Fruit fly (Drosophila melanogaster) whole organism, embryonic: ENCODE data around the gene pros.
A peak's percentile ranks its signal among the peaks of the same experiment; 100 is the strongest.

Experiments
- Abd-B ChIP-seq: fragments of 200-800 bp; sonication (Bioruptor generic); optimal IDR thresholded peaks from 2 replicates; lab custom pipeline; 2018; ENCODE audit warnings: missing biosample characterization, mild to moderate bottlenecking, missing genetic modification characterization, moderate library complexity
- BEAF-32 ChIP-seq: fragments of 200-800 bp; sonication (Bioruptor generic); optimal IDR thresholded peaks from 3 replicates; lab custom pipeline; 2017; ENCODE audit warnings: missing biosample characterization, missing genetic modification characterization, mild to moderate bottlenecking, moderate library complexity, missing genetic modification reagents
- CG10366 ChIP-seq: fragments of 200-800 bp; sonication (Bioruptor generic); IDR thresholded peaks from 2 replicates; pipeline ENCODE4 v1.3.6; 2022; ENCODE audit warnings: missing biosample characterization, missing genetic modification characterization
- CG10462 ChIP-seq: fragments of 200-800 bp; sonication (Bioruptor generic); optimal IDR thresholded peaks from 2 replicates; lab custom pipeline; 2016; ENCODE audit warnings: missing biosample characterization, missing genetic modification characterization
- CG11085 ChIP-seq: fragments of 200-800 bp; sonication (Bioruptor generic); IDR thresholded peaks from 2 replicates; pipeline ENCODE4 v1.3.6; 2022; ENCODE audit warnings: missing biosample characterization, missing genetic modification characterization
- CG11398 ChIP-seq: fragments of 200-800 bp; sonication (Bioruptor generic); optimal IDR thresholded peaks from 2 replicates; lab custom pipeline; 2016; ENCODE audit warnings: missing biosample characterization, missing genetic modification characterization
- CG12391 ChIP-seq: fragments of 200-800 bp; sonication (Bioruptor generic); optimal IDR thresholded peaks from 3 replicates; lab custom pipeline; 2018; ENCODE audit warnings: missing biosample characterization, mild to moderate bottlenecking, missing genetic modification characterization, moderate library complexity
- CG1529 ChIP-seq: fragments of 200-800 bp; sonication (Bioruptor generic); optimal IDR thresholded peaks from 3 replicates; lab custom pipeline; 2018; ENCODE audit warnings: missing biosample characterization, missing genetic modification characterization
- CG17328 ChIP-seq: fragments of 200-800 bp; sonication (Bioruptor generic); IDR thresholded peaks from 2 replicates; pipeline ENCODE4 v1.3.6; 2022; ENCODE audit warnings: missing biosample characterization, missing genetic modification characterization
- CG1792 ChIP-seq: fragments of 200-800 bp; sonication (Bioruptor generic); optimal IDR thresholded peaks from 2 replicates; lab custom pipeline; 2016; ENCODE audit warnings: missing biosample characterization, missing genetic modification characterization
- CG1832 ChIP-seq: fragments of 200-800 bp; sonication (Bioruptor generic); optimal IDR thresholded peaks from 2 replicates; lab custom pipeline; 2017; ENCODE audit warnings: missing biosample characterization, mild to moderate bottlenecking, missing genetic modification characterization, inconsistent platforms
- CG18619 ChIP-seq: fragments of 200-800 bp; sonication (Bioruptor generic); optimal IDR thresholded peaks from 3 replicates; lab custom pipeline; 2017; ENCODE audit warnings: missing biosample characterization, mild to moderate bottlenecking, missing genetic modification characterization
- CG2116 ChIP-seq: fragments of 200-800 bp; sonication (Bioruptor generic); optimal IDR thresholded peaks from 3 replicates; lab custom pipeline; 2018; ENCODE audit warnings: missing biosample characterization, mild to moderate bottlenecking, missing genetic modification characterization
- CG2202 ChIP-seq: fragments of 200-800 bp; sonication (Bioruptor generic); optimal IDR thresholded peaks from 2 replicates; lab custom pipeline; 2018; ENCODE audit warnings: missing biosample characterization, mild to moderate bottlenecking, missing genetic modification characterization
- CG2712 ChIP-seq: fragments of 200-800 bp; optimal IDR thresholded peaks from 3 replicates; lab custom pipeline; 2019; ENCODE audit warnings: missing biosample characterization, mild to moderate bottlenecking, missing genetic modification characterization, moderate library complexity
- CG4707 ChIP-seq: fragments of 200-800 bp; sonication (Bioruptor generic); optimal IDR thresholded peaks from 2 replicates; lab custom pipeline; 2018; ENCODE audit warnings: missing biosample characterization, mild to moderate bottlenecking, missing genetic modification characterization, moderate library complexity
- CG4730 ChIP-seq: fragments of 200-800 bp; sonication (Bioruptor generic); IDR thresholded peaks from 2 replicates; pipeline ENCODE4 v1.3.6; 2022; ENCODE audit warnings: missing biosample characterization, missing genetic modification characterization
- CG5245 ChIP-seq: fragments of 200-800 bp; sonication (Bioruptor generic); optimal IDR thresholded peaks from 3 replicates; lab custom pipeline; 2016; ENCODE audit warnings: missing biosample characterization, missing genetic modification characterization
- CG5953 ChIP-seq: fragments of 200-800 bp; sonication (Bioruptor generic); IDR thresholded peaks from 2 replicates; pipeline ENCODE4 v1.3.6; 2022; ENCODE audit warnings: missing biosample characterization, missing genetic modification characterization
- CG6272 ChIP-seq: fragments of 200-800 bp; sonication (Bioruptor generic); IDR thresholded peaks from 2 replicates; pipeline ENCODE4 v1.3.6; 2022; ENCODE audit warnings: missing biosample characterization, missing genetic modification characterization
- CG6791 ChIP-seq: fragments of 200-800 bp; sonication (Bioruptor generic); IDR thresholded peaks from 3 replicates; pipeline ENCODE4 v1.3.6; 2022; ENCODE audit warnings: missing biosample characterization, missing genetic modification characterization; ENCODE audit not compliant: partially characterized antibody
- CG6813 ChIP-seq: fragments of 200-800 bp; sonication (Bioruptor generic); optimal IDR thresholded peaks from 2 replicates; lab custom pipeline; 2017; ENCODE audit warnings: missing biosample characterization, missing genetic modification characterization, mild to moderate bottlenecking, moderate library complexity, missing genetic modification reagents
- CG7357 ChIP-seq: fragments of 200-800 bp; sonication (Bioruptor generic); IDR thresholded peaks from 3 replicates; pipeline ENCODE4 v1.3.6; 2022; ENCODE audit warnings: missing biosample characterization, missing genetic modification characterization
- CG9609 ChIP-seq: fragments of 200-800 bp; sonication (Bioruptor generic); optimal IDR thresholded peaks from 3 replicates; lab custom pipeline; 2016; ENCODE audit warnings: missing biosample characterization, missing genetic modification characterization
- CG9797 ChIP-seq: fragments of 200-800 bp; sonication (Bioruptor generic); optimal IDR thresholded peaks from 3 replicates; lab custom pipeline; 2018; ENCODE audit warnings: missing biosample characterization, mild to moderate bottlenecking, missing genetic modification characterization
- CG9932 ChIP-seq: fragments of 200-800 bp; sonication (Bioruptor generic); IDR thresholded peaks from 2 replicates; pipeline ENCODE4 v1.3.6; 2022; ENCODE audit warnings: missing biosample characterization, missing genetic modification characterization
- Chrac-16 ChIP-seq: fragments of 200-800 bp; sonication (Bioruptor generic); optimal IDR thresholded peaks from 3 replicates; lab custom pipeline; 2016; ENCODE audit warnings: missing biosample characterization, missing genetic modification characterization
- E2f2 ChIP-seq: fragments of 200-800 bp; sonication (Bioruptor generic); IDR thresholded peaks from 2 replicates; pipeline ENCODE4 v1.3.6; 2022; ENCODE audit warnings: missing biosample characterization, missing genetic modification characterization
- HLHmδ ChIP-seq: fragments of 200-800 bp; sonication (Bioruptor generic); optimal IDR thresholded peaks from 2 replicates; lab custom pipeline; 2018; ENCODE audit warnings: missing biosample characterization, mild to moderate bottlenecking, missing genetic modification characterization, moderate library complexity
- Meics ChIP-seq: fragments of 200-800 bp; sonication (Bioruptor generic); optimal IDR thresholded peaks from 2 replicates; lab custom pipeline; 2017; ENCODE audit warnings: missing biosample characterization, mild to moderate bottlenecking, missing genetic modification characterization
- Stat92E ChIP-seq, 3 experiments: fragments of >200 bp in 2 of 3; fragments of 200-800 bp in 1 of 3; sonication (Bioruptor generic) in 1 of 3; optimal IDR thresholded peaks; 2 replicates each; lab custom pipeline; 2017 to 2019; ENCODE audit warnings: missing biosample characterization in 3 of 3, missing genetic modification characterization in 3 of 3, mild to moderate bottlenecking in 1 of 3, moderate library complexity in 1 of 3
- ase ChIP-seq: fragments of 200-800 bp; sonication (Bioruptor generic); IDR thresholded peaks from 3 replicates; pipeline ENCODE4 v1.3.6; 2022; ENCODE audit warnings: missing biosample characterization, missing genetic modification characterization
- btn ChIP-seq: fragments of 200-800 bp; sonication (Bioruptor generic); optimal IDR thresholded peaks from 2 replicates; lab custom pipeline; 2016; ENCODE audit warnings: missing biosample characterization, missing genetic modification characterization
- chif ChIP-seq, 2 experiments: fragments of 200-800 bp; sonication (Bioruptor generic); optimal IDR thresholded peaks; 3 replicates each; lab custom pipeline; 2016; ENCODE audit warnings: missing biosample characterization in 2 of 2, missing genetic modification characterization in 2 of 2
- crc ChIP-seq: fragments of 200-800 bp; sonication (Bioruptor generic); optimal IDR thresholded peaks from 2 replicates; lab custom pipeline; 2016; ENCODE audit warnings: missing biosample characterization, missing genetic modification characterization
- croc ChIP-seq: fragments of 200-800 bp; sonication (Bioruptor generic); conservative IDR thresholded peaks from 3 replicates; pipeline ENCODE4 v1.3.6; 2022; ENCODE audit warnings: missing biosample characterization, missing genetic modification characterization
- dimm ChIP-seq: fragments of 200-800 bp; sonication (Bioruptor generic); IDR thresholded peaks from 2 replicates; pipeline ENCODE4 v1.3.6; 2022; ENCODE audit warnings: missing biosample characterization, missing genetic modification characterization
- disco-r ChIP-seq: fragments of 200-800 bp; sonication (Bioruptor generic); optimal IDR thresholded peaks from 2 replicates; lab custom pipeline; 2016; ENCODE audit warnings: missing biosample characterization, missing genetic modification characterization
- dmrt11E ChIP-seq: fragments of 200-800 bp; sonication (Bioruptor generic); optimal IDR thresholded peaks from 3 replicates; lab custom pipeline; 2018; ENCODE audit warnings: missing biosample characterization, mild to moderate bottlenecking, missing genetic modification characterization, moderate library complexity
- fd102C ChIP-seq: fragments of 200-800 bp; sonication (Bioruptor generic); optimal IDR thresholded peaks from 2 replicates; lab custom pipeline; 2018; ENCODE audit warnings: missing biosample characterization, mild to moderate bottlenecking, missing genetic modification characterization, moderate library complexity
- gce ChIP-seq: fragments of 200-800 bp; sonication (Bioruptor generic); IDR thresholded peaks from 3 replicates; pipeline ENCODE4 v1.3.6; 2022; ENCODE audit warnings: missing biosample characterization, missing genetic modification characterization
- her ChIP-seq: fragments of 200-800 bp; sonication (Bioruptor generic); optimal IDR thresholded peaks from 2 replicates; lab custom pipeline; 2016; ENCODE audit warnings: missing biosample characterization, missing genetic modification characterization
- jing ChIP-seq: fragments of 200-800 bp; sonication (Bioruptor generic); optimal IDR thresholded peaks from 2 replicates; lab custom pipeline; 2018; ENCODE audit warnings: missing biosample characterization, mild to moderate bottlenecking, missing genetic modification characterization
- jumu ChIP-seq: fragments of 200-800 bp; sonication (Bioruptor generic); optimal IDR thresholded peaks from 3 replicates; lab custom pipeline; 2016; ENCODE audit warnings: missing biosample characterization, missing genetic modification characterization
- nerfin-1 ChIP-seq: fragments of 200-800 bp; sonication (Bioruptor generic); optimal IDR thresholded peaks from 3 replicates; lab custom pipeline; 2019; ENCODE audit warnings: missing biosample characterization, mild to moderate bottlenecking, missing genetic modification characterization, moderate library complexity
- nmo ChIP-seq: fragments of 200-800 bp; sonication (Bioruptor generic); optimal IDR thresholded peaks from 2 replicates; lab custom pipeline; 2018; ENCODE audit warnings: missing biosample characterization, mild to moderate bottlenecking, missing genetic modification characterization, moderate library complexity
- p53 ChIP-seq: fragments of 200-800 bp; sonication (Bioruptor generic); optimal IDR thresholded peaks from 2 replicates; lab custom pipeline; 2016; ENCODE audit warnings: missing biosample characterization, missing genetic modification characterization
- stwl ChIP-seq: fragments of 200-800 bp; sonication (Bioruptor generic); optimal IDR thresholded peaks from 3 replicates; lab custom pipeline; 2018; ENCODE audit warnings: missing biosample characterization, mild to moderate bottlenecking, missing genetic modification characterization, moderate library complexity
- tx ChIP-seq: fragments of 200-800 bp; sonication (Bioruptor generic); optimal IDR thresholded peaks from 2 replicates; lab custom pipeline; 2016; ENCODE audit warnings: missing biosample characterization, missing genetic modification characterization
- yki ChIP-seq: fragments of >200 bp; optimal IDR thresholded peaks from 3 replicates; lab custom pipeline; 2018

pros gene

dm6 chr3R:11392805-11393204 lies 64.5 kb downstream of the pros start (continued):
- 0 out of 3 replicates have a peak, but pooled peaks have one; percentile 19 for TF ChIP-seq CG6791 (GFP tag; lab: Robert Waterston, UW)
- no peak for TF ChIP-seq BEAF-32 (GFP tag; lab: Kevin White, UChicago)
- TF ChIP-seq nmo (GFP tag; lab: Kevin White, UChicago), result peak; percentile 63
- TF ChIP-seq CG9932 (GFP tag; lab: Robert Waterston, UW), result 0 out of 2 replicates have a peak, but pooled peaks have one; percentile 28
- peak; percentile 71 for TF ChIP-seq CG1529 (GFP tag; lab: Kevin White, UChicago)
- TF ChIP-seq CG5953 (GFP tag; lab: Robert Waterston, UW), result peak; percentile 40; the same call in 1 of the 2 replicates
- no peak for TF ChIP-seq CG1792 (GFP tag; lab: Kevin White, UChicago)
- TF ChIP-seq ase (GFP tag; lab: Robert Waterston, UW), result peak; percentile 61; the same call in 2 of the 3 replicates
- peak; percentile 41; the same call in 1 of the 2 replicates for TF ChIP-seq CG6272 (GFP tag; lab: Robert Waterston, UW)
- peak; percentile 27 for TF ChIP-seq CG1832 (GFP tag; lab: Kevin White, UChicago)
- TF ChIP-seq tx (GFP tag; lab: Kevin White, UChicago), result peak; percentile 2
- no peak for TF ChIP-seq yki (lab: Kevin White, UChicago)
- TF ChIP-seq CG2202 (tag; lab: Kevin White, UChicago), result peak; percentile 76
- TF ChIP-seq Abd-B, result no peak
- peak; percentile 33 to 75 for TF ChIP-seq chif (GFP tag; optimal IDR thresholded peaks at IDR 0.05; lab: Kevin White, UChicago)
- TF ChIP-seq E2f2 (GFP tag; lab: Robert Waterston, UW), result no peak
- peak; percentile 73 for TF ChIP-seq CG18619 (GFP tag; lab: Kevin White, UChicago)
- TF ChIP-seq stwl (tag; lab: Kevin White, UChicago), result peak; percentile 93
- TF ChIP-seq dimm (GFP tag; lab: Robert Waterston, UW), result peak; percentile 40; the same call in 1 of the 2 replicates
- peak; percentile 42 for TF ChIP-seq CG10366 (GFP tag; lab: Robert Waterston, UW)
- TF ChIP-seq crc (GFP tag; lab: Kevin White, UChicago), result peak; percentile 44
- TF ChIP-seq dmrt11E, result peak; percentile 83
- TF ChIP-seq CG4730 (GFP tag; lab: Robert Waterston, UW), result peak; percentile 42; the same call in 1 of the 2 replicates
- peak; percentile 82 for TF ChIP-seq CG6813
- TF ChIP-seq CG9797 (GFP tag; lab: Kevin White, UChicago), result no peak
- TF ChIP-seq CG4707 (GFP tag; lab: Kevin White, UChicago), result peak; percentile 67
- TF ChIP-seq CG11085 (GFP tag; lab: Robert Waterston, UW), result 0 out of 2 replicates have a peak, but pooled peaks have one; percentile 47
- TF ChIP-seq jing (GFP tag; lab: Kevin White, UChicago), result peak; percentile 42
- TF ChIP-seq croc (GFP tag; lab: Robert Waterston, UW), result peak; percentile 49; the same call in 1 of the 3 replicates
- TF ChIP-seq nerfin-1, result no peak
- peak; percentile 30 for TF ChIP-seq CG10462 (GFP tag; lab: Kevin White, UChicago)
- peak; percentile 60 for TF ChIP-seq Meics (GFP tag; lab: Kevin White, UChicago)
- peak; percentile 61 for TF ChIP-seq p53
- peak; percentile 91 for TF ChIP-seq fd102C (GFP tag; lab: Kevin White, UChicago)
- TF ChIP-seq CG2712, result no peak
- peak; percentile 41 for TF ChIP-seq disco-r (GFP tag; lab: Kevin White, UChicago)
- 0 out of 3 replicates have a peak, but pooled peaks have one; percentile 31 for TF ChIP-seq CG7357 (GFP tag; lab: Robert Waterston, UW)
- TF ChIP-seq CG9609 (GFP tag; lab: Kevin White, UChicago), result peak; percentile 24
- peak; percentile 15 for TF ChIP-seq jumu
- TF ChIP-seq CG17328 (GFP tag; lab: Robert Waterston, UW), result peak; percentile 82
- TF ChIP-seq HLHmδ (GFP tag; lab: Kevin White, UChicago), result peak; percentile 98
- no peak for TF ChIP-seq her (GFP tag; lab: Kevin White, UChicago)
- no peak for TF ChIP-seq Stat92E (GFP tag; optimal IDR thresholded peaks at IDR 0.05; lab: Kevin White, UChicago)
- peak; percentile 78; the same call in 2 of the 3 replicates for TF ChIP-seq gce (GFP tag; lab: Robert Waterston, UW)
- TF ChIP-seq btn (GFP tag; lab: Kevin White, UChicago), result peak; percentile 64
- peak; percentile 41 for TF ChIP-seq Chrac-16 (GFP tag; lab: Kevin White, UChicago)
- peak; percentile 51 for TF ChIP-seq CG2116
- TF ChIP-seq CG11398 (GFP tag; lab: Kevin White, UChicago), result peak; percentile 60
- peak; percentile 47 for TF ChIP-seq CG5245 (GFP tag; lab: Kevin White, UChicago)
- peak; percentile 51 for TF ChIP-seq CG12391 (tag; lab: Kevin White, UChicago)
